Worm (Caenorhabditis elegans): ENCODE data around the gene gnrr-7.

- TF ChIP-seq zag-1 (tag; optimal IDR thresholded peaks at IDR 0.05): no peak
- no peak for TF ChIP-seq lin-15B (tag; optimal IDR thresholded peaks at IDR 0.05)
- TF ChIP-seq Y116A8C.19 (tag; optimal IDR thresholded peaks at IDR 0.05; ENCODE audit: borderline replicate concordance): no peak
- no peak for TF ChIP-seq unc-130 (tag; optimal IDR thresholded peaks at IDR 0.05)
- no peak for TF ChIP-seq mep-1 (tag; optimal IDR thresholded peaks at IDR 0.05)
- no peak for TF ChIP-seq blmp-1 (tag; optimal IDR thresholded peaks at IDR 0.05)
- TF ChIP-seq nhr-77 (tag; optimal IDR thresholded peaks at IDR 0.05): no peak
- no peak for TF ChIP-seq hlh-4 (tag; optimal IDR thresholded peaks at IDR 0.05)
These were observed 25.8 kb downstream of the gnrr-7 start for ce11 chrX:11211360-11211759.
